Fruit fly (Drosophila melanogaster): ENCODE results near the gene Remo.
A peak's percentile ranks its signal among the peaks of the same experiment; 100 is the strongest.

Gene Remo

DNA sequence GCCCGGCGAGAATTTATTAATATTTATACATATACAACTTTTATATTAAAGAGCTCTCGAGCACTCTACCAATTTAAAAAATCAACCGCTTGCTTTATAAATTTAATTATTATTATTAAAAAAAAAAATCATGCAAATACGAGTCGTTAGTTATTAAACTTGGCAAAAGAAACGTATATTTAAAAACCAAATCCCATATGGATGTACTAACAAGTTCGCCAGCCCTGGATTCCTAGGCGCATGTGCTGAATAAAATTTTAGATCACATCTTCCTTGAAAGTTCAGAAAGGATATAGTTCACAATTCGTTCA lies 29.1 kb upstream of the Remo start, which contains the start of gene comt (continued):
- TF ChIP-seq pan (optimal IDR thresholded peaks at IDR 0.05) (no peak), pan (GFP tag; optimal IDR thresholded peaks at IDR 0.05 in 1 of 2, IDR thresholded peaks at IDR 0.05 in 1 of 2) (peak in 1 of 2 experiments; percentile 63), pum (GFP tag; optimal IDR thresholded peaks at IDR 0.05) (no peak), CG5180 (GFP tag; optimal IDR thresholded peaks at IDR 0.05) (no peak), tap (tag; optimal IDR thresholded peaks at IDR 0.05) (peak; percentile 45), CTCF (GFP tag; optimal IDR thresholded peaks at IDR 0.05) (no peak), esg (GFP tag; conservative IDR thresholded peaks at IDR 0.05) (peak; percentile 43), Vsx1 (GFP tag; optimal IDR thresholded peaks at IDR 0.05) (no peak), CG10462 (GFP tag; optimal IDR thresholded peaks at IDR 0.05) (peak; percentile 41), chn (GFP tag; optimal IDR thresholded peaks at IDR 0.05) (no peak), Mrtf (GFP tag; IDR thresholded peaks at IDR 0.05) (no peak), CG14710 (tag; optimal IDR thresholded peaks at IDR 0.05) (peak; percentile 76), jigr1 (GFP tag; IDR thresholded peaks at IDR 0.05) (no peak), otp (GFP tag; IDR thresholded peaks at IDR 0.05) (no peak), en (GFP tag; optimal IDR thresholded peaks at IDR 0.05) (no peak), pho (GFP tag; optimal IDR thresholded peaks at IDR 0.05) (no peak), corto (GFP tag; optimal IDR thresholded peaks at IDR 0.05) (no peak), usp (GFP tag; optimal IDR thresholded peaks at IDR 0.05) (no peak), trem (tag; optimal IDR thresholded peaks at IDR 0.05) (peak; percentile 53), kay (GFP tag; optimal IDR thresholded peaks at IDR 0.05) (no peak), CG12236 (GFP tag; optimal IDR thresholded peaks at IDR 0.05) (no peak), CG14860 (GFP tag; IDR thresholded peaks at IDR 0.05; ENCODE audit: partially characterized antibody) (no peak), CG31441 (GFP tag; IDR thresholded peaks at IDR 0.05) (peak; percentile 76), Dref (GFP tag; IDR thresholded peaks at IDR 0.05) (no peak), Elba2 (GFP tag; optimal IDR thresholded peaks at IDR 0.05) (no peak), Bteb2 (GFP tag; optimal IDR thresholded peaks at IDR 0.05) (no peak), CG4854 (GFP tag; optimal IDR thresholded peaks at IDR 0.05) (no peak), fd102C (GFP tag; optimal IDR thresholded peaks at IDR 0.05) (no peak), CG6254 (GFP tag; optimal IDR thresholded peaks at IDR 0.05) (peak; percentile 63), CG31388 (GFP tag; optimal IDR thresholded peaks at IDR 0.05) (no peak), CG11695 (GFP tag; IDR thresholded peaks at IDR 0.05) (peak; percentile 68; the same call in 2 of the 3 replicates), CG30431 (GFP tag; optimal IDR thresholded peaks at IDR 0.05) (peak; percentile 9), CG17912 (GFP tag; optimal IDR thresholded peaks at IDR 0.05) (no peak), CG7963 (GFP tag; IDR thresholded peaks at IDR 0.05; ENCODE audit: partially characterized antibody) (no peak), Ptx1 (GFP tag; IDR thresholded peaks at IDR 0.05) (peak; percentile 57), disco-r (GFP tag; optimal IDR thresholded peaks at IDR 0.05) (no peak), CG2202 (tag; optimal IDR thresholded peaks at IDR 0.05) (peak; percentile 5), slp2 (GFP tag; optimal IDR thresholded peaks at IDR 0.05) (no peak), dpn (GFP tag; optimal IDR thresholded peaks at IDR 0.05) (peak in 1 of 2 experiments; percentile 57), CG1647 (GFP tag; optimal IDR thresholded peaks at IDR 0.05) (no peak), CG4360 (GFP tag; IDR thresholded peaks at IDR 0.05) (no peak), CG2678 (tag; optimal IDR thresholded peaks at IDR 0.05) (no peak), bcd (GFP tag; optimal IDR thresholded peaks at IDR 0.05) (no peak), sr (GFP tag; IDR thresholded peaks at IDR 0.05) (no peak), ara (GFP tag; IDR thresholded peaks at IDR 0.05) (peak; percentile 63; the same call in 1 of the 2 replicates), Dll (GFP tag; IDR thresholded peaks at IDR 0.05; ENCODE audit: partially characterized antibody) (no peak), Opbp (GFP tag; IDR thresholded peaks at IDR 0.05; ENCODE audit: partially characterized antibody) (no peak), ERR (GFP tag; optimal IDR thresholded peaks at IDR 0.05) (no peak), eyg (GFP tag; optimal IDR thresholded peaks at IDR 0.05) (no peak), chm (GFP tag; IDR thresholded peaks at IDR 0.05) (peak; percentile 53; the same call in 1 of the 2 replicates), stwl (tag; optimal IDR thresholded peaks at IDR 0.05) (peak; percentile 25), CG10565 (GFP tag; optimal IDR thresholded peaks at IDR 0.05) (no peak), klu (GFP tag; IDR thresholded peaks at IDR 0.05) (no peak), sens-2 (GFP tag; IDR thresholded peaks at IDR 0.05) (peak; percentile 52)
